Fruit fly (Drosophila melanogaster) whole organism: ENCODE results near the gene CG1236.

Experiments
- CG8478 ChIP-seq: fragments of >200 bp; optimal IDR thresholded peaks from 2 replicates; lab custom pipeline; 2018; ENCODE audit warnings: inconsistent platforms
- Dll ChIP-seq: fragments of >200 bp; optimal IDR thresholded peaks from 2 replicates; lab custom pipeline; 2017
- pan ChIP-seq: fragments of >200 bp; optimal IDR thresholded peaks from 2 replicates; lab custom pipeline; 2017
- usp ChIP-seq: fragments of >200 bp; optimal IDR thresholded peaks from 2 replicates; lab custom pipeline; 2017; ENCODE audit warnings: missing biosample characterization, missing genetic modification characterization, mixed read lengths

DNA sequence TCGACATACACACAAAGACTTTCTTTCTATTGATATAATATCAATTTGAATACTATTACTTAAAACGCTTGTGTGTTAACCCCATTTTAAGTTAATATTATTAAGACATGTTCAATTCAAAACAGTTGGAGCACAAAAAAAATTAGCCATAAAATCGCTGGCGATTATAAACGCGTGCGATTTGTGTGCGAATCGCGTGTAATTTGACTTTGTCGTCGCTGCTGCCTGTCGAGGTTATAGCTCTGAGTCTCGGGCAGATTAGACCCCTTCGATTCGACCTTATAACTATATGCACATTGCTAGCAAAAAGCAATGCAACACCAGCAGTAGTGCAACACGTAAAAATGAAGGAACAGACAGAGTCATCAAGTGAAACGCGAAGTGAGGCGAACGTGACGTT is 31.6 kb upstream of the CG1236 start:
- TF ChIP-seq pan (no peak), CG8478 (lab: Kevin White, UChicago) (no peak), usp (GFP tag; lab: Kevin White, UChicago) (no peak), Dll (no peak)
